Worm (Caenorhabditis elegans): ENCODE data around the gene ZK1127.12.
"Not testable (repeated sequence)": the region's sequence is repeated elsewhere in the genome, so short reads cannot be mapped to it uniquely, and the experiment has no call there.

Gene ZK1127.12

DNA sequence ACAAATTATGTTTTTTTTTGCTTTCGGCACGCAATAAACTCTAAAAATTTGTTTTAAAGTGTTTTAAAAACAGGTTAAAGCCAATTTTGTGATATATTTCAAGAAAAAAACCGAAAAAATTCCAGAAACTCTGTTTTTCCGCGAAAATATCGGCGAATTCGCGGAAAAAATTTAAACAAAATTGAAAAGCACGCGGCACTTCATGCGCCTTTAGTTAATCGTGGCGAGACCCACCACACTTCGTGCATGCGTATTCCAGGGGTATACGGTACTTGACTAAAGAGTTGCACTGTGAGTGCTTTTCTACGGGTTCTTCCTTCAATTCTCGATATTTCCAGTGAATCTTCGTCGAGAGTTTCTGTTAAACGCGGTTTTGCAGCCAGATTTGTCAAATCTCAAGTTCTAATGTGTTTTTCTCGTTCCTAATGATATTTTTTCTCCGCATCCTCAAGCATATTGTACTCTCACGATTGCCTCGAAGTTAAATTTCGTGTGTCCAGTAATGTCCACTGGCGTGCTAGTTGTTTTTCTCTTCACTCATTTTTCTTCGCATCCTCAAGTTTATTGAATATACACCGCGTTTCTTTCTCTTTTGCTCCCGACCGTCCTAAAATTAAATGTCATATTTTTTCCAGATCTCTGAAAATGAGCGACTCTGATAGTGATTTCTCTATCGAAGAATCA is 14.1 kb upstream of the ZK1127.12 start, which contains the start of gene cin-4:
Gene cin-4, plus strand, starts transcription at position 634 of the 684 bp plus-strand sequence.
- TF ChIP-seq snpc-1.2 (GFP tag; IDR thresholded peaks at IDR 0.05) (no peak), Y48G9A.11 (GFP tag; IDR thresholded peaks at IDR 0.05) (peak; percentile 47; the same call in 1 of the 2 replicates), lin-38 (GFP tag; IDR thresholded peaks at IDR 0.05) (peak; percentile 54), nhr-10 (tag; optimal IDR thresholded peaks at IDR 0.05) (no peak), unc-130 (GFP tag; optimal IDR thresholded peaks at IDR 0.05) (peak; percentile 42)

ce11 chrII:7042090-7042489 is 9.8 kb upstream of the ZK1127.12 start:
- TF ChIP-seq lin-1 (GFP tag; IDR thresholded peaks at IDR 0.05), result peak; percentile 58; the same call in 1 of the 2 replicates
- TF ChIP-seq lin-38 (GFP tag; IDR thresholded peaks at IDR 0.05), result peak; percentile 82
- TF ChIP-seq vab-7 (GFP tag; IDR thresholded peaks at IDR 0.05), result peak; percentile 69
- TF ChIP-seq nhr-41 (GFP tag; IDR thresholded peaks at IDR 0.05), result peak; percentile 60; the same call in 1 of the 2 replicates
- TF ChIP-seq daf-8 (GFP tag; IDR thresholded peaks at IDR 0.05), result 0 out of 2 replicates have a peak, but pooled peaks have one; percentile 61
- TF ChIP-seq lin-29 (GFP tag; IDR thresholded peaks at IDR 0.05), result 0 out of 2 replicates have a peak, but pooled peaks have one; percentile 30
- peak; percentile 80 for TF ChIP-seq tra-1 (GFP tag; IDR thresholded peaks at IDR 0.05)
- peak; percentile 3 for TF ChIP-seq mes-2 (tag; optimal IDR thresholded peaks at IDR 0.05; ENCODE audit: poor library complexity, severe bottlenecking)
- peak; percentile 75 for TF ChIP-seq arid-1 (GFP tag; conservative IDR thresholded peaks at IDR 0.05)
- peak; percentile 87 for TF ChIP-seq pha-4 (GFP tag; IDR thresholded peaks at IDR 0.05)
- TF ChIP-seq pha-4 (tag; optimal IDR thresholded peaks at IDR 0.05), result not testable (repeated sequence)
- TF ChIP-seq egl-43 (GFP tag; IDR thresholded peaks at IDR 0.05), result peak; percentile 90
- peak; percentile 70 for TF ChIP-seq mdt-29 (GFP tag; IDR thresholded peaks at IDR 0.05)
- TF ChIP-seq F44E2.7 (GFP tag; IDR thresholded peaks at IDR 0.05), result peak; percentile 91; the same call in 1 of the 2 replicates
- TF ChIP-seq snpc-1.2 (GFP tag; IDR thresholded peaks at IDR 0.05), result peak; percentile 78
- TF ChIP-seq Y48G9A.11 (GFP tag; IDR thresholded peaks at IDR 0.05), result peak; percentile 81
- TF ChIP-seq php-3 (GFP tag; IDR thresholded peaks at IDR 0.05), result peak; percentile 52; the same call in 1 of the 2 replicates
- peak; percentile 58; the same call in 1 of the 2 replicates for TF ChIP-seq nhr-42 (GFP tag; IDR thresholded peaks at IDR 0.05)
- TF ChIP-seq zfp-3 (GFP tag; conservative IDR thresholded peaks at IDR 0.05), result peak; percentile 46; the same call in 1 of the 2 replicates
- peak; percentile 48; the same call in 1 of the 2 replicates for TF ChIP-seq hmg-1.1 (GFP tag; IDR thresholded peaks at IDR 0.05)
- TF ChIP-seq madf-5 (GFP tag; IDR thresholded peaks at IDR 0.05), result peak; percentile 38 to 92; a peak in 3 of 4 replicates
- peak; percentile 24; the same call in 1 of the 2 replicates for TF ChIP-seq ceh-20 (GFP tag; IDR thresholded peaks at IDR 0.05)
- peak; percentile 74; the same call in 1 of the 2 replicates for TF ChIP-seq D1046.2 (GFP tag; IDR thresholded peaks at IDR 0.05)
- peak; percentile 29; the same call in 1 of the 2 replicates for TF ChIP-seq dmd-6 (GFP tag; IDR thresholded peaks at IDR 0.05)
- 0 out of 2 replicates have a peak, but pooled peaks have one; percentile 13 for TF ChIP-seq set-16 (GFP tag; IDR thresholded peaks at IDR 0.05)
- TF ChIP-seq Y105C5A.15 (GFP tag; IDR thresholded peaks at IDR 0.05), result peak; percentile 81
- TF ChIP-seq Y75B8A.6 (GFP tag; IDR thresholded peaks at IDR 0.05), result 0 out of 2 replicates have a peak, but pooled peaks have one; percentile 15
- peak; percentile 95 for TF ChIP-seq F26F4.8 (GFP tag; conservative IDR thresholded peaks at IDR 0.05)
- 0 out of 2 replicates have a peak, but pooled peaks have one; percentile 15 for TF ChIP-seq saeg-2 (GFP tag; IDR thresholded peaks at IDR 0.05)
- peak; percentile 96 for TF ChIP-seq dmd-8 (GFP tag; IDR thresholded peaks at IDR 0.05)
- TF ChIP-seq T26A8.4 (GFP tag; IDR thresholded peaks at IDR 0.05), result peak; percentile 73
- peak; percentile 73 for TF ChIP-seq ctbp-1 (GFP tag; IDR thresholded peaks at IDR 0.05)
- peak; percentile 79 for TF ChIP-seq lim-7 (GFP tag; IDR thresholded peaks at IDR 0.05)

DNA sequence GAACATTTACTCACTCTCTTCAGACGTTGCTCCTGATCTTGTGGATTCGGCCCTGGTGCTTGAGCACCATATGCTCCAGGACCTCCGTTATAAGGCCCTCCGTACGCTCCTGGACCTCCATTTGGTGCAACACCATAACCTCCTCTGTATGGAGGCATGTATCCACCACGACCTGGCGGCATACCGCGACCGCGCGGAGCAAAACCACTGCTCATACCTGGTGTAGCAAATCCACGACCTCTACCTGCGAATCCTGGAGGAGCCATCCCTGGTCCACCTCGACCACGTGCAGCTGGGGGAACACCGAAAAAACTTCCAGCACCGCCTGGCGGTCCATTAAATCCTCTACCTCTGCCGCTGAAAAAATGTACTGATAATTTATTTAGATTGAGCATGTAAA is 2.4 kb upstream of the ZK1127.12 start:
- TF ChIP-seq lim-7 (GFP tag; IDR thresholded peaks at IDR 0.05) (0 out of 2 replicates have a peak, but pooled peaks have one; percentile 10), zfp-3 (GFP tag; conservative IDR thresholded peaks at IDR 0.05) (no peak), set-16 (GFP tag; IDR thresholded peaks at IDR 0.05) (peak; percentile 78), egl-43 (GFP tag; IDR thresholded peaks at IDR 0.05) (peak; percentile 72), lin-38 (GFP tag; IDR thresholded peaks at IDR 0.05) (peak; percentile 35; the same call in 1 of the 2 replicates), unc-62 (GFP tag; optimal IDR thresholded peaks at IDR 0.05 in 1 of 2) (peak in 1 of 2 experiments; percentile 19), unc-62 (tag; optimal IDR thresholded peaks at IDR 0.05) (no peak)

Data from whole organism, L4 larva.